Worm (Caenorhabditis elegans): ENCODE data around the gene csp-1.

ce11 chrII:13575018-13575948 lies 25.7 kb upstream of the csp-1 start, which contains the start of the genes mrpl-37 and lin-38:
- no peak for TF ChIP-seq W03F9.2 (tag; optimal IDR thresholded peaks at IDR 0.05)
- no peak for TF ChIP-seq him-1 (tag; optimal IDR thresholded peaks at IDR 0.05)

Data from whole organism, L4/young adult.